Worm (Caenorhabditis elegans) whole organism, L4 larva: Measurements from ENCODE around the gene clu-1.

Experiments used
- ceh-20 ChIP-seq: fragments of 200-800 bp; sonication (Bioruptor generic); IDR thresholded peaks from 2 replicates; pipeline ENCODE4 v1.3.6; 2022; ENCODE audit warnings: missing genetic modification reagents, missing genetic modification characterization, missing compliant biosample characterization
- cey-2 ChIP-seq: sonication (generic microtip); optimal IDR thresholded peaks from 3 replicates; lab custom pipeline; 2017; ENCODE audit warnings: missing genetic modification characterization, mild to moderate bottlenecking, missing compliant biosample characterization, antibody characterized with exemption, borderline replicate concordance; ENCODE audit not compliant: insufficient read depth
- lsy-2 ChIP-seq, 2 experiments: fragments of 150-350 bp in 1 of 2; sonication (generic microtip) in 1 of 2; optimal IDR thresholded peaks; 2 replicates each; lab custom pipeline; 2014 to 2017; ENCODE audit warnings: missing biosample characterization in 2 of 2, missing genetic modification characterization in 2 of 2
- nhr-11 ChIP-seq: fragments of 150-350 bp; optimal IDR thresholded peaks from 2 replicates; lab custom pipeline; 2014; ENCODE audit warnings: missing biosample characterization, missing genetic modification characterization
- nhr-237 ChIP-seq: sonication (generic microtip); optimal IDR thresholded peaks from 2 replicates; lab custom pipeline; 2017; ENCODE audit warnings: missing biosample characterization, missing genetic modification characterization
- nhr-76 ChIP-seq: fragments of 150-350 bp; optimal IDR thresholded peaks from 2 replicates; lab custom pipeline; 2014; ENCODE audit warnings: missing biosample characterization, missing genetic modification characterization
- pqm-1 ChIP-seq: sonication (generic microtip); optimal IDR thresholded peaks from 2 replicates; lab custom pipeline; 2017; ENCODE audit warnings: missing biosample characterization, missing genetic modification characterization
- sdz-12 ChIP-seq: fragments of 200-800 bp; sonication (Bioruptor generic); optimal IDR thresholded peaks from 2 replicates; lab custom pipeline; 2018; ENCODE audit warnings: mild to moderate bottlenecking, missing genetic modification characterization, missing compliant biosample characterization

- TF ChIP-seq cey-2 (tag; lab: Kevin White, UChicago) (no peak), nhr-11 (tag; lab: Kevin White, UChicago) (no peak), lsy-2 (tag; optimal IDR thresholded peaks at IDR 0.05; lab: Kevin White, UChicago) (no peak), nhr-237 (tag; lab: Kevin White, UChicago) (no peak), nhr-76 (tag; lab: Kevin White, UChicago) (no peak), sdz-12 (GFP tag; lab: Kevin White, UChicago) (no peak), pqm-1 (tag; lab: Kevin White, UChicago) (no peak), ceh-20 (GFP tag; lab: Robert Waterston, UW) (no peak)
Measured at ce11 chrIII:9564410-9564809, 43.1 kb upstream of the clu-1 start, which contains the start of gene C48B4.10.
